Fruit fly (Drosophila melanogaster) whole organism, embryonic: Measurements from ENCODE around the gene Sbp2.

Experiments
- Abd-B ChIP-seq: fragments of 200-800 bp; sonication (Bioruptor generic); optimal IDR thresholded peaks from 2 replicates; lab custom pipeline; 2018; ENCODE audit warnings: missing biosample characterization, mild to moderate bottlenecking, missing genetic modification characterization, moderate library complexity
- Ada2b ChIP-seq: fragments of 200-800 bp; sonication (Bioruptor generic); IDR thresholded peaks from 2 replicates; pipeline ENCODE4 v1.3.6; 2022; ENCODE audit warnings: missing biosample characterization, missing genetic modification characterization
- Asciz ChIP-seq: fragments of 200-800 bp; sonication (Bioruptor generic); optimal IDR thresholded peaks from 2 replicates; lab custom pipeline; 2017; ENCODE audit warnings: missing biosample characterization, mild to moderate bottlenecking, missing genetic modification characterization, missing genetic modification reagents
- B-H1 ChIP-seq: fragments of 200-800 bp; sonication (Bioruptor generic); IDR thresholded peaks from 3 replicates; pipeline ENCODE4 v1.3.6; 2022; ENCODE audit warnings: missing biosample characterization, missing genetic modification characterization
- Blimp-1 ChIP-seq: fragments of 200-800 bp; sonication (Bioruptor generic); optimal IDR thresholded peaks from 3 replicates; lab custom pipeline; 2018; ENCODE audit warnings: missing biosample characterization, missing genetic modification characterization, mild to moderate bottlenecking, moderate library complexity, missing genetic modification reagents
- BtbVII ChIP-seq: fragments of 200-800 bp; sonication (Bioruptor generic); optimal IDR thresholded peaks from 3 replicates; lab custom pipeline; 2017; ENCODE audit warnings: missing biosample characterization, mild to moderate bottlenecking, missing genetic modification characterization
- CG11456 ChIP-seq: fragments of 200-800 bp; sonication (Bioruptor generic); IDR thresholded peaks from 3 replicates; pipeline ENCODE4 v1.3.6; 2022; ENCODE audit warnings: missing biosample characterization, missing genetic modification characterization
- CG11696 ChIP-seq: fragments of 200-800 bp; sonication (Bioruptor generic); IDR thresholded peaks from 2 replicates; pipeline ENCODE4 v1.3.6; 2022; ENCODE audit warnings: missing biosample characterization, missing genetic modification characterization
- CG12155 ChIP-seq: fragments of 200-800 bp; sonication (Bioruptor generic); optimal IDR thresholded peaks from 3 replicates; lab custom pipeline; 2016; ENCODE audit warnings: missing biosample characterization, missing genetic modification characterization
- CG1603 ChIP-seq: fragments of 200-800 bp; sonication (Bioruptor generic); optimal IDR thresholded peaks from 2 replicates; lab custom pipeline; 2019; ENCODE audit warnings: missing biosample characterization, mild to moderate bottlenecking, missing genetic modification characterization, moderate library complexity
- CG17186 ChIP-seq: fragments of 200-800 bp; sonication (Bioruptor generic); optimal IDR thresholded peaks from 3 replicates; lab custom pipeline; 2017; ENCODE audit warnings: missing biosample characterization, missing genetic modification reagents, missing genetic modification characterization
- CG30431 ChIP-seq: fragments of 200-800 bp; sonication (Bioruptor generic); optimal IDR thresholded peaks from 2 replicates; lab custom pipeline; 2017; ENCODE audit warnings: missing biosample characterization, missing genetic modification characterization
- CG31441 ChIP-seq: fragments of 200-800 bp; sonication (Bioruptor generic); IDR thresholded peaks from 2 replicates; pipeline ENCODE4 v1.3.6; 2022; ENCODE audit warnings: missing biosample characterization, missing genetic modification characterization
- CG3281 ChIP-seq: fragments of 200-800 bp; sonication (Bioruptor generic); optimal IDR thresholded peaks from 3 replicates; lab custom pipeline; 2017; ENCODE audit warnings: missing biosample characterization, mild to moderate bottlenecking, missing genetic modification characterization
- CG3407 ChIP-seq: fragments of 200-800 bp; sonication (Bioruptor generic); optimal IDR thresholded peaks from 2 replicates; lab custom pipeline; 2018; ENCODE audit warnings: missing biosample characterization, mild to moderate bottlenecking, missing genetic modification characterization
- CG34422 ChIP-seq: fragments of 200-800 bp; sonication (Bioruptor generic); IDR thresholded peaks from 3 replicates; pipeline ENCODE4 v1.3.6; 2022; ENCODE audit warnings: missing biosample characterization, missing genetic modification characterization
- CG5180 ChIP-seq: fragments of 200-800 bp; sonication (Bioruptor generic); optimal IDR thresholded peaks from 3 replicates; lab custom pipeline; 2017; ENCODE audit warnings: missing biosample characterization, missing genetic modification characterization, mild to moderate bottlenecking, moderate library complexity, missing genetic modification reagents
- CG6175 ChIP-seq: fragments of 200-800 bp; sonication (Bioruptor generic); IDR thresholded peaks from 3 replicates; pipeline ENCODE4 v1.3.6; 2022; ENCODE audit warnings: missing biosample characterization, missing genetic modification characterization
- CG6683 ChIP-seq: fragments of 200-800 bp; sonication (Bioruptor generic); optimal IDR thresholded peaks from 2 replicates; lab custom pipeline; 2017; ENCODE audit warnings: missing biosample characterization, mild to moderate bottlenecking, missing genetic modification characterization, missing genetic modification reagents
- D19A ChIP-seq: fragments of 200-800 bp; optimal IDR thresholded peaks from 3 replicates; lab custom pipeline; 2019; ENCODE audit warnings: missing biosample characterization, mild to moderate bottlenecking, missing genetic modification characterization, moderate library complexity
- Dbx ChIP-seq: fragments of 200-800 bp; sonication (Bioruptor generic); IDR thresholded peaks from 3 replicates; pipeline ENCODE4 v1.3.6; 2022; ENCODE audit warnings: missing biosample characterization, missing genetic modification characterization
- Dip3 ChIP-seq: fragments of 200-800 bp; sonication (Bioruptor generic); optimal IDR thresholded peaks from 3 replicates; lab custom pipeline; 2016; ENCODE audit warnings: missing biosample characterization, missing genetic modification characterization
- Elba2 ChIP-seq: fragments of 200-800 bp; sonication (Bioruptor generic); optimal IDR thresholded peaks from 3 replicates; lab custom pipeline; 2016; ENCODE audit warnings: missing biosample characterization, missing genetic modification characterization
- Ets97D ChIP-seq: fragments of 200-800 bp; sonication (Bioruptor generic); optimal IDR thresholded peaks from 3 replicates; lab custom pipeline; 2016; ENCODE audit warnings: missing biosample characterization, missing genetic modification characterization
- Gug ChIP-seq: fragments of 200-800 bp; sonication (Bioruptor generic); IDR thresholded peaks from 4 replicates; pipeline ENCODE4 v1.3.6; 2022; ENCODE audit warnings: missing biosample characterization, missing genetic modification characterization
- HLH54F ChIP-seq: fragments of 200-800 bp; sonication (Bioruptor generic); optimal IDR thresholded peaks from 3 replicates; lab custom pipeline; 2016; ENCODE audit warnings: missing biosample characterization, missing genetic modification characterization
- HLHmδ ChIP-seq: fragments of 200-800 bp; sonication (Bioruptor generic); optimal IDR thresholded peaks from 2 replicates; lab custom pipeline; 2018; ENCODE audit warnings: missing biosample characterization, mild to moderate bottlenecking, missing genetic modification characterization, moderate library complexity
- Hr51 ChIP-seq, 2 experiments: fragments of 200-800 bp; sonication (Bioruptor generic); optimal IDR thresholded peaks; 2 replicates in 1 of 2; 3 replicates in 1 of 2; lab custom pipeline; 2016 to 2018; ENCODE audit warnings: missing biosample characterization in 2 of 2, missing genetic modification characterization in 2 of 2, mild to moderate bottlenecking in 1 of 2, moderate library complexity in 1 of 2
- Hsf ChIP-seq: fragments of 200-800 bp; sonication (Bioruptor generic); optimal IDR thresholded peaks from 3 replicates; lab custom pipeline; 2016; ENCODE audit warnings: missing biosample characterization, missing genetic modification characterization
- MESR4 ChIP-seq: fragments of 200-800 bp; sonication (Bioruptor generic); optimal IDR thresholded peaks from 2 replicates; lab custom pipeline; 2018; ENCODE audit warnings: missing biosample characterization, mild to moderate bottlenecking, missing genetic modification characterization, moderate library complexity
- Mrtf ChIP-seq: fragments of 200-800 bp; sonication (Bioruptor generic); IDR thresholded peaks from 3 replicates; pipeline ENCODE4 v1.3.6; 2022; ENCODE audit warnings: missing biosample characterization, missing genetic modification characterization
- Neu2 ChIP-seq: fragments of 200-800 bp; sonication (Bioruptor generic); optimal IDR thresholded peaks from 3 replicates; lab custom pipeline; 2016; ENCODE audit warnings: missing biosample characterization, missing genetic modification characterization, borderline replicate concordance
- Ptx1 ChIP-seq: fragments of 200-800 bp; sonication (Bioruptor generic); IDR thresholded peaks from 2 replicates; pipeline ENCODE4 v1.3.6; 2022; ENCODE audit warnings: missing biosample characterization, missing genetic modification characterization
- Sry-δ ChIP-seq: fragments of 200-800 bp; sonication (Bioruptor generic); optimal IDR thresholded peaks from 2 replicates; lab custom pipeline; 2016; ENCODE audit warnings: missing biosample characterization, missing genetic modification characterization
- TFAM ChIP-seq: fragments of 200-800 bp; sonication (Bioruptor generic); optimal IDR thresholded peaks from 2 replicates; lab custom pipeline; 2017; ENCODE audit warnings: missing biosample characterization, missing genetic modification characterization, inconsistent platforms
- al ChIP-seq: fragments of 200-800 bp; sonication (Bioruptor generic); IDR thresholded peaks from 2 replicates; pipeline ENCODE4 v1.3.6; 2022; ENCODE audit warnings: missing biosample characterization, missing genetic modification characterization
- bbx ChIP-seq: fragments of 200-800 bp; sonication (Bioruptor generic); IDR thresholded peaks from 2 replicates; pipeline ENCODE4 v1.3.6; 2022; ENCODE audit warnings: missing biosample characterization, missing genetic modification characterization; ENCODE audit not compliant: partially characterized antibody
- br ChIP-seq: fragments of >200 bp; optimal IDR thresholded peaks from 2 replicates; lab custom pipeline; 2017
- dimm ChIP-seq: fragments of 200-800 bp; sonication (Bioruptor generic); IDR thresholded peaks from 2 replicates; pipeline ENCODE4 v1.3.6; 2022; ENCODE audit warnings: missing biosample characterization, missing genetic modification characterization
- emc ChIP-seq: fragments of 200-800 bp; sonication (Bioruptor generic); optimal IDR thresholded peaks from 2 replicates; lab custom pipeline; 2016; ENCODE audit warnings: missing biosample characterization, missing genetic modification characterization
- ems ChIP-seq: fragments of 200-800 bp; sonication (Bioruptor generic); optimal IDR thresholded peaks from 3 replicates; lab custom pipeline; 2016; ENCODE audit warnings: missing biosample characterization, missing genetic modification characterization
- ewg ChIP-seq: fragments of 200-800 bp; sonication (Bioruptor generic); optimal IDR thresholded peaks from 3 replicates; lab custom pipeline; 2017; ENCODE audit warnings: mild to moderate bottlenecking, missing biosample characterization, missing genetic modification reagents, missing genetic modification characterization
- psq ChIP-seq: fragments of 200-800 bp; sonication (Bioruptor generic); optimal IDR thresholded peaks from 2 replicates; lab custom pipeline; 2017; ENCODE audit warnings: missing biosample characterization, missing genetic modification characterization
- salm ChIP-seq: fragments of 200-800 bp; sonication (Bioruptor generic); optimal IDR thresholded peaks from 2 replicates; lab custom pipeline; 2018; ENCODE audit warnings: missing biosample characterization, mild to moderate bottlenecking, missing genetic modification characterization
- sens ChIP-seq: fragments of 200-800 bp; sonication (Bioruptor generic); peaks from one replicate; lab custom pipeline; 2016; ENCODE audit warnings: missing biosample characterization, missing genetic modification characterization
- trem ChIP-seq: fragments of 200-800 bp; optimal IDR thresholded peaks from 3 replicates; lab custom pipeline; 2019; ENCODE audit warnings: missing biosample characterization, mild to moderate bottlenecking, missing genetic modification characterization, moderate library complexity
- twi ChIP-seq: fragments of 200-800 bp; optimal IDR thresholded peaks from 2 replicates; lab custom pipeline; 2019; ENCODE audit warnings: missing biosample characterization, mild to moderate bottlenecking, missing genetic modification characterization, moderate library complexity
- vfl ChIP-seq: fragments of 200-800 bp; sonication (Bioruptor generic); optimal IDR thresholded peaks from 2 replicates; lab custom pipeline; 2016; ENCODE audit warnings: missing biosample characterization, missing genetic modification characterization
- vnd ChIP-seq: fragments of 200-800 bp; sonication (Bioruptor generic); IDR thresholded peaks from 3 replicates; pipeline ENCODE4 v1.3.6; 2022; ENCODE audit warnings: missing biosample characterization, missing genetic modification characterization; ENCODE audit not compliant: partially characterized antibody

The Sbp2 gene

dm6 chr3L:8346100-8346980 is 42.4 kb downstream of the Sbp2 start, which contains the start of the genes CG7182 and GAPcenA (continued):
- TF ChIP-seq CG5180 (GFP tag; lab: Kevin White, UChicago) (no peak), ems (GFP tag; lab: Kevin White, UChicago) (peak; percentile 29), dimm (GFP tag; lab: Robert Waterston, UW) (no peak), Hr51 (GFP tag; optimal IDR thresholded peaks at IDR 0.05; lab: Kevin White, UChicago) (peak; percentile 29 to 72), CG12155 (GFP tag; lab: Kevin White, UChicago) (peak; percentile 72), Hsf (GFP tag; lab: Kevin White, UChicago) (peak; percentile 36), twi (tag; lab: Kevin White, UChicago) (peak; percentile 76), Ptx1 (GFP tag; lab: Robert Waterston, UW) (peak; percentile 67), CG17186 (GFP tag; lab: Kevin White, UChicago) (no peak), trem (tag; lab: Kevin White, UChicago) (peak; percentile 84), Neu2 (GFP tag; lab: Kevin White, UChicago) (no peak), HLH54F (GFP tag; lab: Kevin White, UChicago) (peak; percentile 36), CG30431 (GFP tag; lab: Kevin White, UChicago) (no peak), CG3281 (GFP tag; lab: Kevin White, UChicago) (peak; percentile 67), Dbx (GFP tag; lab: Robert Waterston, UW) (peak; percentile 46; the same call in 1 of the 3 replicates), vnd (GFP tag; lab: Robert Waterston, UW) (no peak; the same call in none of the 3 replicates), salm (tag; lab: Kevin White, UChicago) (peak; percentile 26), CG1603 (no peak), TFAM (no peak), D19A (tag; lab: Kevin White, UChicago) (no peak), CG3407 (GFP tag; lab: Kevin White, UChicago) (peak; percentile 16), B-H1 (GFP tag; lab: Robert Waterston, UW) (no peak), Sry-δ (GFP tag; lab: Kevin White, UChicago) (peak; percentile 86), sens (GFP tag; lab: Kevin White, UChicago) (peak; percentile 84), al (GFP tag; lab: Robert Waterston, UW) (peak; percentile 65), CG34422 (GFP tag; lab: Robert Waterston, UW) (peak; percentile 80; the same call in 1 of the 3 replicates), CG6683 (peak; percentile 47), CG31441 (GFP tag; lab: Robert Waterston, UW) (no peak; the same call in 1 of the 2 replicates), Mrtf (GFP tag; lab: Robert Waterston, UW) (no peak), emc (no peak), Ada2b (GFP tag; lab: Robert Waterston, UW) (0 out of 2 replicates have a peak, but pooled peaks have one; percentile 5), Abd-B (GFP tag; lab: Kevin White, UChicago) (peak; percentile 71), Blimp-1 (GFP tag; lab: Kevin White, UChicago) (peak; percentile 59), MESR4 (GFP tag; lab: Kevin White, UChicago) (peak; percentile 47), br (lab: Kevin White, UChicago) (no peak), psq (peak; percentile 17), CG11456 (no peak), Asciz (GFP tag; lab: Kevin White, UChicago) (peak; percentile 47), Gug (GFP tag; lab: Robert Waterston, UW) (peak; percentile 24; the same call in 1 of the 4 replicates), vfl (GFP tag; lab: Kevin White, UChicago) (peak; percentile 25), BtbVII (GFP tag; lab: Kevin White, UChicago) (peak; percentile 66), Ets97D (peak; percentile 39), Elba2 (GFP tag; lab: Kevin White, UChicago) (peak; percentile 60), HLHmδ (no peak), Dip3 (GFP tag; lab: Kevin White, UChicago) (peak; percentile 5), bbx (GFP tag; lab: Robert Waterston, UW) (peak; percentile 38; the same call in 1 of the 2 replicates), ewg (GFP tag; lab: Kevin White, UChicago) (peak; percentile 43), CG11696 (no peak), CG6175 (GFP tag; lab: Robert Waterston, UW) (no peak)
